Worm (Caenorhabditis elegans): ENCODE data around the gene spsb-1.
A peak's percentile ranks its signal among the peaks of the same experiment; 100 is the strongest.

Gene spsb-1

DNA sequence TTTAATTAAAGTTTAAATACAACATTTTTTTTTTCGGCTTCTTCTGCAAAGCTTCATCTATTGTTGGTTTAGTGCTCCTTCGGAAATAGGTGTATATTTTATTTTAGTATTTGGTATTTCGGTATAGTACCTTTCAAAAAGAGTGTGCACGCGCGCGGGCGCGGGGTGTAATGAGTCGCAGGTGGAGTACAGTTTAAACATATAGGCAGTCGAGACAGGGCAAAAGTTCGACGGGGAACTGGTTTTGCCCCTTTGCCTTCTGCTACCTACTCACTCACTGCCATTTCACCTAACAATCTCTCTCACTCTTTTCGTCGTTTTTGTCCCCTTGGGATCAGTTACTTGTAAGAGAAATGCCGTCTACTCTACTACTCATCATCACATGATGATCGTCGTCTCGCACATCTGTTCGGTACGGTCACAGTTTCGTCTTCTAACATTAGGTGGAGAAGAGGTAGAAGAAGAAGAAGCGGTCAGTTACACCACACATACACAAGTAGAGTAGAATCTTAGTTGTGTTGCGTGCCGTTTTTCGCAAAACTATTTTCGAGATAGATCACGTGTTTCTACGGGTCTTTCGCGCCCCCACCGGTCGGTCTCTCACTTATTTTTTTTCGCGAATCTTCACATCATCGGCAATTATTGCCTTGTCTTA lies 15.9 kb downstream of the spsb-1 start (continued):
- TF ChIP-seq elt-2 (tag; optimal IDR thresholded peaks at IDR 0.05) (no peak), mdl-1 (tag; optimal IDR thresholded peaks at IDR 0.05) (peak in 1 of 2 experiments; percentile 20), efl-1 (optimal IDR thresholded peaks at IDR 0.05) (peak in 1 of 2 experiments; percentile 29), efl-1 (GFP tag; optimal IDR thresholded peaks at IDR 0.05 in 1 of 2) (peak in 1 of 2 experiments; percentile 90), swsn-7 (tag; optimal IDR thresholded peaks at IDR 0.05) (no peak), dsc-1 (tag; optimal IDR thresholded peaks at IDR 0.05) (no peak), lin-15B (tag; optimal IDR thresholded peaks at IDR 0.05) (no peak), nhr-12 (tag; optimal IDR thresholded peaks at IDR 0.05) (no peak), xbp-1 (tag; optimal IDR thresholded peaks at IDR 0.05) (peak; percentile 35), ceh-82 (tag; optimal IDR thresholded peaks at IDR 0.05) (peak in 2 of 3 experiments; percentile 11 to 23), snu-23 (GFP tag; optimal IDR thresholded peaks at IDR 0.05) (peak; percentile 82), nhr-77 (tag; optimal IDR thresholded peaks at IDR 0.05) (peak; percentile 62), unc-130 (tag; optimal IDR thresholded peaks at IDR 0.05) (peak; percentile 60), sptf-1 (tag; optimal IDR thresholded peaks at IDR 0.05) (no peak), tbx-2 (tag; optimal IDR thresholded peaks at IDR 0.05) (peak; percentile 65), nhr-76 (tag; optimal IDR thresholded peaks at IDR 0.05) (no peak), nhr-71 (tag; optimal IDR thresholded peaks at IDR 0.05) (peak; percentile 83), C04F5.9 (tag; optimal IDR thresholded peaks at IDR 0.05) (no peak), unc-62 (GFP tag; optimal IDR thresholded peaks at IDR 0.05) (no peak), fkh-10 (GFP tag; optimal IDR thresholded peaks at IDR 0.05) (no peak), nhr-19 (GFP tag; conservative IDR thresholded peaks at IDR 0.05) (peak; percentile 40), lir-3 (tag; optimal IDR thresholded peaks at IDR 0.05; ENCODE audit: poor library complexity) (peak; percentile 69), pqm-1 (tag; optimal IDR thresholded peaks at IDR 0.05) (no peak)

- TF ChIP-seq lin-14 (GFP tag; optimal IDR thresholded peaks at IDR 0.05), result peak; percentile 52
- peak; percentile 3 for TF ChIP-seq nhr-20 (tag; optimal IDR thresholded peaks at IDR 0.05)
- no peak for TF ChIP-seq ztf-11 (tag; optimal IDR thresholded peaks at IDR 0.05)
- peak; percentile 28 for TF ChIP-seq nhr-71 (tag; optimal IDR thresholded peaks at IDR 0.05)
- peak; percentile 90 for TF ChIP-seq nhr-85 (tag)
- no peak for TF ChIP-seq efl-3 (GFP tag; optimal IDR thresholded peaks at IDR 0.05)
- TF ChIP-seq nhr-90 (tag; optimal IDR thresholded peaks at IDR 0.05; ENCODE audit: poor library complexity), result peak; percentile 2
- peak; percentile 44 for TF ChIP-seq blmp-1 (tag; optimal IDR thresholded peaks at IDR 0.05)
Measured at ce11 chrII:15213732-15214131, 17.2 kb downstream of the spsb-1 start.

- TF ChIP-seq Y116A8C.19 (tag; optimal IDR thresholded peaks at IDR 0.05; ENCODE audit: borderline replicate concordance) (no peak), unc-98 (GFP tag; IDR thresholded peaks at IDR 0.05) (no peak), skn-1 (tag; optimal IDR thresholded peaks at IDR 0.05) (no peak), blmp-1 (tag; optimal IDR thresholded peaks at IDR 0.05) (peak; percentile 94)
Measured at ce11 chrII:15217949-15218348, 21.4 kb downstream of the spsb-1 start.

DNA sequence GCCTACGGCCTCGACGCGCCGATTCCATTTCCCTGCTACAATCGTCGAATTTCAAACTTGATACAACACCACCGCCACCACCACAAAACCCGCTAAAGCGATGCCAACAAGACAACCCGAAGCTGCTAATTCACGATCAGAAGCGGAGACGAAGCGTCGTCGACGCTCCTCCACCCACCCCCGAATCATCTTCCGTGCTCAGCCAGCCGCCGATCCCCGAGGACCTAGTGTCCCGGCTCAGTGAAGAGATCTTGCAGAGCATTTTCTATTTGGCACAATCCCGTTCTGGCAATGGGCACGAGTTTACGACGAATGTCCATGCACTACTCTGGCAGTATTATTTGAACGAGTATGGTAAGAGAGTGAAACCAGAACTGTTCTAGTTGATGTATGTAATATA lies 22.1 kb downstream of the spsb-1 start:
- TF ChIP-seq irx-1 (tag; optimal IDR thresholded peaks at IDR 0.05) (no peak), ets-5 (GFP tag; IDR thresholded peaks at IDR 0.05) (0 out of 2 replicates have a peak, but pooled peaks have one; percentile 61)

- no peak for TF ChIP-seq pqm-1 (tag; optimal IDR thresholded peaks at IDR 0.05)
- no peak for TF ChIP-seq ztf-4 (tag; optimal IDR thresholded peaks at IDR 0.05)
- TF ChIP-seq blmp-1 (tag; optimal IDR thresholded peaks at IDR 0.05), result no peak
- TF ChIP-seq efl-1 (optimal IDR thresholded peaks at IDR 0.05), result no peak
- TF ChIP-seq efl-1 (GFP tag; optimal IDR thresholded peaks at IDR 0.05 in 1 of 2), result peak in 1 of 2 experiments; percentile 90
- TF ChIP-seq snpc-4 (tag; optimal IDR thresholded peaks at IDR 0.05), result no peak
Measured at ce11 chrII:15219033-15219432, 22.5 kb downstream of the spsb-1 start.

Data from whole organism, L1 larva.